Worm (Caenorhabditis elegans): ENCODE results near the gene srh-33.

The srh-33 gene

DNA sequence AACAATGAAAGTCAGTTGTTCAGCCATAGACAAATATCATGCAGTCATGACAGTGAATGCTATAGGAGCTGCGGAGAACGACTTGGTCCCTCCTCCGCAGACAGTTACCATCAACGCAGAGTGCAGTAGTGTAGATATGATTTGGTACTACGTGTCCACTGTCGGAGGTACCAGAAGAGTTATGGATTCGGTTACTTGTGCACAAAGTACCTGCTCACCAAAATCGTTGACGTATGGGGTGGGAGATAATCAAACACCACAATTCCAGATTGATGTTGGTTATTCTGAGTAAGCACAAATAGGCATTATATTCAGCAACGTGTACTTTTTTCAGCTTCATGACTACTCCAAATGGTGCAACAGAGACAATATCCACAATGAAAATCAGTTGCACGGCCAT, 10.1 kb downstream of the srh-33 start:
- TF ChIP-seq W03F9.2 (tag; optimal IDR thresholded peaks at IDR 0.05) (no peak), dao-5 (tag; optimal IDR thresholded peaks at IDR 0.05) (no peak), him-1 (tag; optimal IDR thresholded peaks at IDR 0.05) (no peak)

DNA sequence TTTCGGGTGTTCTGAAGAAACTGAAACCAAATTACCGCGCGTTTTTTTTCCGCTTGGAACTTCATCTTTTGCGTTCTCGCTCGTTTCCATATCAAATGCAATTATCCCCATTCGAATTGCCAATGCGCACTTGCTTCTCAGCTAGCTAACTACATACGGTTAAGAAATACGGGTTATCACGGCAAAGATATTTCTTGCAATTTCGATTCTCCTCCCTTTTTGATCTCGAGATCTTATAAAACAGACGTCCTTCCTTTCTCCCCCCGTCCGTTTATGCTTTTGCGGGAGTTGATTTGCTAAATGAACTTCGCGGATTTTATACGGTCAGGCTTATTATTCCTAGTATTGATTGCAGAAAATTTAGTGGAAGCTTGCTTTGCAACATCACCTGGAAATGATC, 14.2 kb downstream of the srh-33 start, which contains the start of gene B0554.4:
Gene B0554.4 (plus strand): TSS at position 301 of the 400 bp plus-strand sequence.
- TF ChIP-seq dao-5 (tag; optimal IDR thresholded peaks at IDR 0.05) (no peak), W03F9.2 (tag; optimal IDR thresholded peaks at IDR 0.05) (no peak), him-1 (tag; optimal IDR thresholded peaks at IDR 0.05) (no peak)

DNA sequence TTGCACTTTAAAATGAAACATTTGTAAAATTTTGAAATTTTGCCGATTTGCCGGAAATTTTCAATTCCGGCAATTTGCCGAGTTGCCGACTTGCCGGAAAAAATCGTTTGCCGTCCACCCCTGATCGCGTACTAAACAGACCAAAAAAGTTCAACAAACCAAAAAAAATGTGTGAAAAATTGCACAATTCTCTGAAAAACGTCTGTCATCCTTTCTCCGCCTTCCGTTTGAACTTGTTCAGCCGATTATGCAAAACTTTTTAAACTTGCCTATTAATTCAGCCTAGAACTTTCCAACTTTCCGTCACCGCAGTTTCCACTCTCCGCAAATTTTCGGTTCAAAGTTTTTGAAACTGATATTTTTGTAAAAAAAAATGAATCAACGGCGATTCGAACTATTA, 19.0 kb downstream of the srh-33 start, which contains the start of gene B0554.5:
Gene B0554.5 (plus strand): TSS at position 301 of the 400 bp plus-strand sequence.
- TF ChIP-seq W03F9.2 (tag; optimal IDR thresholded peaks at IDR 0.05) (no peak), him-1 (tag; optimal IDR thresholded peaks at IDR 0.05) (no peak), dao-5 (tag; optimal IDR thresholded peaks at IDR 0.05) (no peak)

DNA sequence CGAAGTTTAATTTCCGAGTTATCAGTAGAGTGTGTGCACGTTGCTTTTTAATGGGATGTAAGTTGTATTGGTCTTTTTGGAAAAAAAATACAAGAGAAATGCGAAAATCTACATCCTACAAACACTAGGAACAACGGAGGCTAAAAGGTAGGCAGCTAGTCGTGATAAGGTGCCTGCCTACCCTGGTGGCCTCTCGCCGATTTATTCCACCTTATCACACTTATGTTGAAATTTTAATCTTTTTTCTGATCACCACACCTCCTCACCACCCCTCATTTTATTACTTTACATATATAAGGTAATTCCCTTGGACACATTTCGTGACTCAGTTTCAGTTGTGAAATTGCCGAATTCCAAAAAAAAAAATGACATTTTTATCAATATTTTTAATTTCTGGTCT, 21.0 kb downstream of the srh-33 start, which contains the start of gene dod-20:
Gene dod-20 (plus strand): TSS at position 301 of the 400 bp plus-strand sequence.
- TF ChIP-seq dao-5 (tag; optimal IDR thresholded peaks at IDR 0.05) (no peak), W03F9.2 (tag; optimal IDR thresholded peaks at IDR 0.05) (no peak), him-1 (tag; optimal IDR thresholded peaks at IDR 0.05) (no peak)

DNA sequence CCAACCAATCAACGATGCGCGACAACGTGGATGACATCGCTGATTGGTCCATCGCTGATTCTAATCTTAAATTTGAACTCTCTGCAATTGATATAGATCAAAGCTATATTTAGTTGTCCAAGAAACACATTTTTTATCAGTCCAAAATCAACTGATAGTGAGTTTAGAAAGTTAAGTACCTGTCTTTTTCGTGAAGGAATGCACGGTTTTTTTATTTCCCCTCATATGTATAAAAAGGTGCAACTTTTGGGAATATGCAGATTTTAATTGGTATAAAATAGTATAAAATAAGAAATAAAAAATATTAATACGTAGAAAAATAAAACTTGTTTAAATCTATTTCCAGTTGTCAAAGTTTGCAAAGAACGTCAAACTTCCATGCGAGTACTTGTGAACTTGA, 24.7 kb downstream of the srh-33 start, which contains the start of gene Y39D8A.1:
Gene Y39D8A.1 (plus strand): TSS at position 301 of the 400 bp plus-strand sequence.
- TF ChIP-seq him-1 (tag; optimal IDR thresholded peaks at IDR 0.05) (no peak), dao-5 (tag; optimal IDR thresholded peaks at IDR 0.05) (no peak), W03F9.2 (tag; optimal IDR thresholded peaks at IDR 0.05) (no peak)

DNA sequence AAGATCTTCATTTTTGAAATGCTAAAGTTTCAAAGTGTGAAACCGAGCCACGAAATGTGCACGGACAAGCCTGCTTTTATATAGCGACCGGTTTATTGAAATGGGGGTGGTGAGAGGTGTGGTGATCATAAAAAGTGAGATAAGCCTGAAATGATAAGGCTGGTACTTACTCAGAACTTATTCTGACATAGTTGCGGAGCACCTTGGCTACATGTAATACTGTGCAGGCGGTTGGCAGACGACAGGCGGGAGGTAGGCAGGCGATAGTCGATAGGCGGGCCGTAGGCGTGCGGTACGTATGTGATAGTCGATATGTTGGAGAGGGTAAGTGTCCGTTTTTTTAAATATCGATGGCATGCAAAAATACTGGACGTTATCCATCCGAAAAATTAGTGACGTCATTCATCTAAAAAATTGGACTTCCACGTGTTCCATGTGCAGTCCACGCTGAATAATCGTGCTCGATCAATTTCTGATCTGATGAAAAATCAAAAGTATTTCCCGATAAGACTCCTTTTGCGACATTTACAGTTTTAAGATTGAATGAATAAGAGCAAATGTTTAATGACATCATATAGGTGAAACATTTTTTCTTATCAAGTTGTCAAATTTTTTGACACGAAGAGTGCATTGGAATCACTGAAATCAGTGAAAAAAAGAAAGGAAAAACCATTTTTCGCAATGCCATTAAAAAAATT, 25.3 kb downstream of the srh-33 start, which contains the start of gene irg-8:
Gene irg-8 (minus strand): TSS at position 51 of the 698 bp plus-strand sequence.
- TF ChIP-seq W03F9.2 (tag; optimal IDR thresholded peaks at IDR 0.05): no peak
- TF ChIP-seq him-1 (tag; optimal IDR thresholded peaks at IDR 0.05): no peak
- no peak for TF ChIP-seq dao-5 (tag; optimal IDR thresholded peaks at IDR 0.05)

DNA sequence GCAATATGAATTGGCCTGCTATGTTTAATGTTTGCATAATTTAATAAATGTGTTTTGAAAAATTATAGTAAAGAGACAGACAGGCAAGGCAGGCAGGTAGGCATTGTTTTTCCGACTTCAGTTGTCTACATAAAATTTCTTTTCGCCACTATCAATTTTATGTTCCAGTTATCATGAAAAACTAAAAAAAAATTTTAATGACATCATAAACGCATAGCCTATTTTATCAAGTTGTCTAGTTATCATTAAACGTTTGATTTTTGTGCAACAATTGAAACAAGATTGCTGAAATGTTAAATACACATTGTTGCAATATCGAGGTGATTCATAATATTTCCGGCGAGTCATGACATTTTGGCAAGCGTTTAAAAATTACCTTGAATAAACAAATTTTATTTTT, 28.0 kb downstream of the srh-33 start:
- TF ChIP-seq him-1 (tag; optimal IDR thresholded peaks at IDR 0.05) (no peak), W03F9.2 (tag; optimal IDR thresholded peaks at IDR 0.05) (no peak), dao-5 (tag; optimal IDR thresholded peaks at IDR 0.05) (no peak)

DNA sequence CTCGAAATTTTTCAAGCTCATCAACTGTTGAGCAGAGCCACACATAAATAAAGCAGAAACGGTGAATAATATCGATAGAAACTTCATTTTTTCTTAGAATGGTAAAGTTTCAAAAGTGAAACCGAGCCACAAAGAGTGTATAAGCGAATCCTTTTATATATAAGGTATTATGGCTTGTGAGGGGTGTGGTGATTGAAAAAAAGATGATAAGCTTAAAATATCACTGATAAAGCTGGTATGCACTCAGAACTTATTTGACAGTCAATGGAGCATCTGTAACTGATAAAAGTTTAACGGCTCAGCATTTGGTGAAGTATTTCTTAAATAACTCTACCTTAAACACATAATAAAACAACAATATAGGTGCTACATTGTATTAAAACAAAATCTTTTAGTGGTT, 28.5 kb downstream of the srh-33 start, which contains the start of gene dod-19:
Gene dod-19 (minus strand): TSS at position 130 of the 400 bp plus-strand sequence.
- TF ChIP-seq him-1 (tag; optimal IDR thresholded peaks at IDR 0.05) (no peak), dao-5 (tag; optimal IDR thresholded peaks at IDR 0.05) (no peak), W03F9.2 (tag; optimal IDR thresholded peaks at IDR 0.05) (no peak)

DNA sequence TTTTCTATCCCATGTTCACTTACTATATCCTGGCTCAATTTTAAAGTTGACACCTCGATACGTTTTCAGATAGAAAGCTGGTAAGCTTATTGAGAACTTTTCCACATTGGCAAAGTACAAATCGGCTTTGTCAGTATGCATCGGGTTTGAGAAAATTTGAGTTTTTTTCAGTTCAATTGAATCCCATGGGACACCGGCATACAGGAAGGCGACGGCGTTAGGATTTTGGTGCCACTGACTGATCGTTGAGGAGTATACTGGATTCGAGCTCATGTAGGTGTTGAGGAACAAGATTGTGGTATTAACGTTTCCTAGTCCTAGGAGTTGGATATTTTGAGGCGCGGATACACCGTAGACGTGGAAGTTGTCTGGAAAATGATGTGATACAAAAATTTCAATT, 30.3 kb downstream of the srh-33 start:
- no peak for TF ChIP-seq him-1 (tag; optimal IDR thresholded peaks at IDR 0.05)
- no peak for TF ChIP-seq W03F9.2 (tag; optimal IDR thresholded peaks at IDR 0.05)
- no peak for TF ChIP-seq dao-5 (tag; optimal IDR thresholded peaks at IDR 0.05)

DNA sequence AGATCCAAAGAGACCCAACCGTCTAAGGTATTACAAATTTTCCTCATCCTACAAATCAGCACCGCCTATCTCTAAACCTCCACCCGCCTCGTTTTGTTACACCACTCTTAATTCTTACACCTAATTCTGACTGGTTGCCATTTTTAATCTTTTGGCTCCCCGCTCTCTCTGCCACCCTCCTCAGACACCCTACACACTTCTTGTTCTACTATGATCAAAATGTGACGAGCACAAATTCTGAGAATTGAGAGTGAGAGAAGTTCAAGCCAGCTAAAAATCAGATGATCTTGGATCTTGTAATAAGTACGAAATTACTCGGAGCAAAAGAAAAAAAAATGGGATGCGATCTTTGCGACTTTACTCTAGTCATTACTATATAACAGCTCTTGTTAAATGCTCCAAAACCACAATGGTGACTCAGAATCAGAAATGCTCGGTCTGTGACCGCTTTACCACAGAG, 38.9 kb downstream of the srh-33 start, which contains the start of gene nhr-252:
Gene nhr-252 (plus strand): TSS at position 410 of the 460 bp plus-strand sequence.
- TF ChIP-seq him-1 (tag; optimal IDR thresholded peaks at IDR 0.05): no peak
- TF ChIP-seq W03F9.2 (tag; optimal IDR thresholded peaks at IDR 0.05): no peak
- no peak for TF ChIP-seq dao-5 (tag; optimal IDR thresholded peaks at IDR 0.05)

DNA sequence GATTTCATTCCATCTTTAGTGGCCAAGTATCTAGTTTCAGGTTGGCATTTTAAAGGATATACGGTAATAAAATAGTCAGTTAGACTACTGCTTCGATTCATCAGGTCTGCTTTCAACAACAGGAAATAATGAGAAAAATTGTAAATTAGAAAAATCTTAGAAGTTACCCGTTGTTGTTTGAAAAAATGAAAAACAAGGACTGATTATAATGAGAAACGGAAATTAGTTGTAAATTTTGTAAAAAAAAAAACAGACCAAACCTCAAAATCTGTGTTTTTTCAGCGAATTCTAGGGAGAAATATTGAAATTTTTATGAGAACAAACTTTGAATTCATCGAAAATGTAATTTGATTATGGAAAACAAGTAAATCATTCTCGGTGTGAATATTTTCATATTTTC, 40.1 kb downstream of the srh-33 start, which contains the start of gene srh-62:
Gene srh-62 (minus strand): TSS at position 101 of the 400 bp plus-strand sequence.
- no peak for TF ChIP-seq W03F9.2 (tag; optimal IDR thresholded peaks at IDR 0.05)
- TF ChIP-seq him-1 (tag; optimal IDR thresholded peaks at IDR 0.05): no peak
- no peak for TF ChIP-seq dao-5 (tag; optimal IDR thresholded peaks at IDR 0.05)

DNA sequence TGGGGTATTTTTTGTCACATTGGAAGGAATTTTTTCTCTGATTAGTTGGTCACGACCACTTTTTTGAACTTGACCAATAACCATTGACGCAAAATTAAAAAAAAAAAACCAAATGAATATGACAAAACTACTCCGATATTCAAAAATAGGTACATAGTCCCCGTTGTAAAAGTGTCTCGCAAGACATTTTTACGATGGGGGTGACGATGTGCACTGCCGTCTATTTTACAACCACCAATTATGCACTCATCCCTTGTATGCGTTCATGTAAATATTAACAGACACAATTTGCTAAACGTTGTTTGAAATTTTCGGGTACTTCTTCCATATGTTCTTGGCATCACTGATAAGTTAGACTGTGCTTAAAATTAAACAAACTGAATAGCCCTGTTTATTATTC, 43.4 kb downstream of the srh-33 start, which contains the start of gene scl-27:
Gene scl-27 (plus strand): TSS at position 301 of the 400 bp plus-strand sequence.
- TF ChIP-seq W03F9.2 (tag; optimal IDR thresholded peaks at IDR 0.05): no peak

DNA sequence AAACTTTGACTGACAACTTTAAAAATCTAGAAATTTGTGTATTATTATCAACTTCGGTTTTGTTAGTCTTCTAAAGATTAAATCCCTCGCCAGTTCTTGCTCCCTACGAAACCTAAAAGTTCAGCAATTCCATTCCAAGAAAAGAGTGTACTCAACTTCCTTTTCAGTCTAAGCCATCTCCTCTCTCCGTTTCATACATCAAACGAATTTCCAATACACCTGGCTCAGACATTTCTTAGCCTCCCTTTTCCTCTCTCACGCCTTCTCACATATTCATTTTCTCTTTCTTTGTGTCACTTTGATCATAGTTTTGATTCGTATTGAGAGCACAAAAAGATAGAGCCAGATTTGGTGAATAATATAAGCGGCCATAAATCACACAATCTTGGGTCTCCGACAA, 46.8 kb downstream of the srh-33 start, which contains the start of gene nhr-253:
Gene nhr-253 (plus strand): TSS at position 285 of the 400 bp plus-strand sequence.
- TF ChIP-seq him-1 (tag; optimal IDR thresholded peaks at IDR 0.05): no peak
- no peak for TF ChIP-seq W03F9.2 (tag; optimal IDR thresholded peaks at IDR 0.05)
- no peak for TF ChIP-seq dao-5 (tag; optimal IDR thresholded peaks at IDR 0.05)

DNA sequence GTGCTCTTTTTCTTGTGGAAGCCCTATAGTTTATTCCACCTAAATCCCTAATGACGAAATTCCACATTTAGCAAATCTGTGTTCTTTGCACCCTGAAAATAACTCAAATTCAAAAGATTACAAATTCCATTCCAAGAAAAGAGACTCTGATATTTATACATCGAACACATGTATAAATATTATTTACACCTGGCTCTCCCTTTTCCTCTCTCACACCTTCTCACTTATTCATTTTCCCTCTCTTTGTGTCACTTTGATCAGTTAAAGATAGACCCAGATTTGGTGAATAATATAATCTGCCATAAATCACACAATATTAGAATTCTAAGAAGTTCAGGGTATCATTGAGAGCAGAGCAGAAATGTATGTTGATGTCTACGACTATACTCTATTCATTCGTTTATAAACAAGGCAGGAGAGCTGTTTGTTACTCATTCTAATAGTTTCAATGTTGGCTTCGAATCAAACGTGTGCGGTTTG, 50.9 kb downstream of the srh-33 start, which contains the start of gene nhr-254:
Gene nhr-254 (plus strand): TSS at position 430 of the 480 bp plus-strand sequence.
- no peak for TF ChIP-seq dao-5 (tag; optimal IDR thresholded peaks at IDR 0.05)
- no peak for TF ChIP-seq him-1 (tag; optimal IDR thresholded peaks at IDR 0.05)
- no peak for TF ChIP-seq W03F9.2 (tag; optimal IDR thresholded peaks at IDR 0.05)

Data from whole organism, L4/young adult.